Fruit fly (Drosophila melanogaster) whole organism, embryonic: ENCODE data around the gene CG15446.
A peak's percentile ranks its signal among the peaks of the same experiment; 100 is the strongest.

ENCODE experiments used
- Ada2b ChIP-seq: fragments of 200-800 bp; sonication (Bioruptor generic); IDR thresholded peaks from 2 replicates; pipeline ENCODE4 v1.3.6; 2022; ENCODE audit warnings: missing biosample characterization, missing genetic modification characterization
- Atf-2 ChIP-seq: fragments of 200-800 bp; sonication (Bioruptor generic); optimal IDR thresholded peaks from 2 replicates; lab custom pipeline; 2016; ENCODE audit warnings: missing biosample characterization, missing genetic modification characterization
- Atf6 ChIP-seq: fragments of 200-800 bp; sonication (Bioruptor generic); IDR thresholded peaks from 2 replicates; pipeline ENCODE4 v1.3.6; 2022; ENCODE audit warnings: missing biosample characterization, missing genetic modification characterization
- C15 ChIP-seq: fragments of 200-800 bp; sonication (Bioruptor generic); IDR thresholded peaks from 3 replicates; pipeline ENCODE4 v1.3.6; 2022; ENCODE audit warnings: missing biosample characterization, missing genetic modification characterization
- CG11696 ChIP-seq: fragments of 200-800 bp; sonication (Bioruptor generic); IDR thresholded peaks from 2 replicates; pipeline ENCODE4 v1.3.6; 2022; ENCODE audit warnings: missing biosample characterization, missing genetic modification characterization
- CG12104 ChIP-seq: fragments of 200-800 bp; sonication (Bioruptor generic); optimal IDR thresholded peaks from 3 replicates; lab custom pipeline; 2016; ENCODE audit warnings: missing biosample characterization, missing genetic modification characterization
- CG12236 ChIP-seq: fragments of 200-800 bp; sonication (Bioruptor generic); optimal IDR thresholded peaks from 2 replicates; lab custom pipeline; 2016; ENCODE audit warnings: missing biosample characterization, missing genetic modification characterization
- CG12391 ChIP-seq: fragments of 200-800 bp; sonication (Bioruptor generic); optimal IDR thresholded peaks from 3 replicates; lab custom pipeline; 2018; ENCODE audit warnings: missing biosample characterization, mild to moderate bottlenecking, missing genetic modification characterization, moderate library complexity
- CG12659 ChIP-seq: fragments of 200-800 bp; sonication (Bioruptor generic); optimal IDR thresholded peaks from 3 replicates; lab custom pipeline; 2017; ENCODE audit warnings: mild to moderate bottlenecking, missing biosample characterization, missing genetic modification reagents, missing genetic modification characterization
- CG12942 ChIP-seq: fragments of 200-800 bp; sonication (Bioruptor generic); optimal IDR thresholded peaks from 3 replicates; lab custom pipeline; 2016; ENCODE audit warnings: missing biosample characterization, missing genetic modification characterization
- CG13775 ChIP-seq: fragments of 200-800 bp; sonication (Bioruptor generic); optimal IDR thresholded peaks from 3 replicates; lab custom pipeline; 2017; ENCODE audit warnings: missing biosample characterization, mild to moderate bottlenecking, missing genetic modification characterization
- CG1647 ChIP-seq: fragments of 200-800 bp; sonication (Bioruptor generic); optimal IDR thresholded peaks from 3 replicates; lab custom pipeline; 2016; ENCODE audit warnings: missing biosample characterization, missing genetic modification characterization
- CG16815 ChIP-seq: fragments of 200-800 bp; sonication (Bioruptor generic); optimal IDR thresholded peaks from 3 replicates; lab custom pipeline; 2017; ENCODE audit warnings: missing biosample characterization, mild to moderate bottlenecking, missing genetic modification characterization
- CG17361 ChIP-seq: fragments of 200-800 bp; sonication (Bioruptor generic); IDR thresholded peaks from 3 replicates; pipeline ENCODE4 v1.3.6; 2022; ENCODE audit warnings: missing biosample characterization, missing genetic modification characterization
- CG17568 ChIP-seq: fragments of 200-800 bp; sonication (Bioruptor generic); optimal IDR thresholded peaks from 2 replicates; lab custom pipeline; 2018; ENCODE audit warnings: missing biosample characterization, mild to moderate bottlenecking, missing genetic modification characterization, moderate library complexity
- CG18619 ChIP-seq: fragments of 200-800 bp; sonication (Bioruptor generic); optimal IDR thresholded peaks from 3 replicates; lab custom pipeline; 2017; ENCODE audit warnings: missing biosample characterization, mild to moderate bottlenecking, missing genetic modification characterization
- CG2875 ChIP-seq: fragments of 200-800 bp; sonication (Bioruptor generic); optimal IDR thresholded peaks from 2 replicates; lab custom pipeline; 2017; ENCODE audit warnings: missing biosample characterization, mild to moderate bottlenecking, missing genetic modification characterization, missing genetic modification reagents
- CG3163 ChIP-seq: fragments of 200-800 bp; sonication (Bioruptor generic); optimal IDR thresholded peaks from 3 replicates; lab custom pipeline; 2016; ENCODE audit warnings: missing biosample characterization, missing genetic modification characterization
- CG6654 ChIP-seq: fragments of 200-800 bp; sonication (Bioruptor generic); optimal IDR thresholded peaks from 2 replicates; lab custom pipeline; 2017; ENCODE audit warnings: missing biosample characterization, mild to moderate bottlenecking, missing genetic modification characterization
- CG6791 ChIP-seq: fragments of 200-800 bp; sonication (Bioruptor generic); IDR thresholded peaks from 3 replicates; pipeline ENCODE4 v1.3.6; 2022; ENCODE audit warnings: missing biosample characterization, missing genetic modification characterization; ENCODE audit not compliant: partially characterized antibody
- CG7839 ChIP-seq: fragments of 200-800 bp; sonication (Bioruptor generic); optimal IDR thresholded peaks from 3 replicates; lab custom pipeline; 2018; ENCODE audit warnings: missing biosample characterization, mild to moderate bottlenecking, missing genetic modification characterization, moderate library complexity
- CG8388 ChIP-seq: fragments of 200-800 bp; sonication (Bioruptor generic); optimal IDR thresholded peaks from 2 replicates; lab custom pipeline; 2019; ENCODE audit warnings: missing biosample characterization, mild to moderate bottlenecking, missing genetic modification characterization, moderate library complexity
- CHES-1-like ChIP-seq: fragments of 200-800 bp; sonication (Bioruptor generic); optimal IDR thresholded peaks from 2 replicates; lab custom pipeline; 2016; ENCODE audit warnings: missing biosample characterization, missing genetic modification characterization
- Camta ChIP-seq: fragments of 200-800 bp; sonication (Bioruptor generic); optimal IDR thresholded peaks from 2 replicates; lab custom pipeline; 2016; ENCODE audit warnings: missing biosample characterization, missing genetic modification characterization
- CrebB ChIP-seq: fragments of 200-800 bp; sonication (Bioruptor generic); optimal IDR thresholded peaks from 3 replicates; lab custom pipeline; 2018; ENCODE audit warnings: missing biosample characterization, mild to moderate bottlenecking, missing genetic modification characterization
- D19A ChIP-seq: fragments of 200-800 bp; optimal IDR thresholded peaks from 3 replicates; lab custom pipeline; 2019; ENCODE audit warnings: missing biosample characterization, mild to moderate bottlenecking, missing genetic modification characterization, moderate library complexity
- GATAe ChIP-seq: fragments of 200-800 bp; sonication (Bioruptor generic); conservative IDR thresholded peaks from 2 replicates; pipeline ENCODE4 v1.3.6; 2022; ENCODE audit warnings: missing biosample characterization, missing genetic modification characterization
- HHEX ChIP-seq: fragments of 200-800 bp; sonication (Bioruptor generic); optimal IDR thresholded peaks from 3 replicates; lab custom pipeline; 2017; ENCODE audit warnings: missing biosample characterization, mild to moderate bottlenecking, missing genetic modification characterization, missing genetic modification reagents
- HLHmδ ChIP-seq: fragments of 200-800 bp; sonication (Bioruptor generic); optimal IDR thresholded peaks from 2 replicates; lab custom pipeline; 2018; ENCODE audit warnings: missing biosample characterization, mild to moderate bottlenecking, missing genetic modification characterization, moderate library complexity
- Kr ChIP-seq: fragments of 200-800 bp; sonication (Bioruptor generic); optimal IDR thresholded peaks from 2 replicates; lab custom pipeline; 2017; ENCODE audit warnings: missing biosample characterization, mild to moderate bottlenecking, missing genetic modification characterization
- Lhr ChIP-seq: fragments of 200-800 bp; sonication (Bioruptor generic); optimal IDR thresholded peaks from 3 replicates; lab custom pipeline; 2017; ENCODE audit warnings: mild to moderate bottlenecking, missing biosample characterization, missing genetic modification reagents, missing genetic modification characterization
- MBD-R2 ChIP-seq: fragments of 200-800 bp; sonication (Bioruptor generic); IDR thresholded peaks from 2 replicates; pipeline ENCODE4 v1.3.6; 2022; ENCODE audit warnings: missing biosample characterization, missing genetic modification characterization
- Myb ChIP-seq: fragments of 200-800 bp; sonication (Bioruptor generic); optimal IDR thresholded peaks from 2 replicates; lab custom pipeline; 2016; ENCODE audit warnings: missing biosample characterization, missing genetic modification characterization
- Nf-YC ChIP-seq: fragments of 200-800 bp; optimal IDR thresholded peaks from 3 replicates; lab custom pipeline; 2019; ENCODE audit warnings: missing biosample characterization, mild to moderate bottlenecking, missing genetic modification characterization, moderate library complexity
- Optix ChIP-seq: fragments of 200-800 bp; sonication (Bioruptor generic); IDR thresholded peaks from 3 replicates; pipeline ENCODE4 v1.3.6; 2022; ENCODE audit warnings: missing biosample characterization, missing genetic modification characterization
- Six4 ChIP-seq: fragments of 200-800 bp; sonication (Bioruptor generic); optimal IDR thresholded peaks from 2 replicates; lab custom pipeline; 2016; ENCODE audit warnings: missing biosample characterization, missing genetic modification characterization
- Sox102F ChIP-seq: fragments of 200-800 bp; sonication (Bioruptor generic); optimal IDR thresholded peaks from 2 replicates; lab custom pipeline; 2018; ENCODE audit warnings: missing biosample characterization, mild to moderate bottlenecking, missing genetic modification characterization, moderate library complexity
- Xbp1 ChIP-seq: fragments of 200-800 bp; sonication (Bioruptor generic); optimal IDR thresholded peaks from 3 replicates; lab custom pipeline; 2016; ENCODE audit warnings: missing biosample characterization, mild to moderate bottlenecking, missing genetic modification characterization
- caup ChIP-seq: fragments of 200-800 bp; sonication (Bioruptor generic); optimal IDR thresholded peaks from 3 replicates; lab custom pipeline; 2017; ENCODE audit warnings: missing biosample characterization, mild to moderate bottlenecking, missing genetic modification characterization, moderate library complexity; ENCODE audit not compliant: severe bottlenecking
- dmrt11E ChIP-seq: fragments of 200-800 bp; sonication (Bioruptor generic); optimal IDR thresholded peaks from 3 replicates; lab custom pipeline; 2018; ENCODE audit warnings: missing biosample characterization, mild to moderate bottlenecking, missing genetic modification characterization, moderate library complexity
- dysf ChIP-seq: fragments of 200-800 bp; sonication (Bioruptor generic); IDR thresholded peaks from 3 replicates; pipeline ENCODE4 v1.3.6; 2022; ENCODE audit warnings: missing biosample characterization, missing genetic modification characterization
- gsb ChIP-seq: fragments of 200-800 bp; sonication (Bioruptor generic); IDR thresholded peaks from 2 replicates; pipeline ENCODE4 v1.3.6; 2022; ENCODE audit warnings: missing biosample characterization, missing genetic modification characterization
- h ChIP-seq: fragments of >200 bp; optimal IDR thresholded peaks from 2 replicates; lab custom pipeline; 2017
- insv ChIP-seq, 2 experiments: fragments of 200-800 bp; sonication (Bioruptor generic); optimal IDR thresholded peaks; 3 replicates each; lab custom pipeline; 2016 to 2018; ENCODE audit warnings: missing biosample characterization in 2 of 2, missing genetic modification characterization in 2 of 2
- lab ChIP-seq: fragments of 200-800 bp; sonication (Bioruptor generic); optimal IDR thresholded peaks from 3 replicates; lab custom pipeline; 2017; ENCODE audit warnings: missing biosample characterization, missing genetic modification characterization, mild to moderate bottlenecking, moderate library complexity, missing genetic modification reagents
- nau ChIP-seq: fragments of 200-800 bp; sonication (Bioruptor generic); optimal IDR thresholded peaks from 3 replicates; lab custom pipeline; 2017; ENCODE audit warnings: missing biosample characterization, mild to moderate bottlenecking, missing genetic modification characterization, missing genetic modification reagents
- org-1 ChIP-seq: fragments of 200-800 bp; sonication (Bioruptor generic); optimal IDR thresholded peaks from 2 replicates; lab custom pipeline; 2017; ENCODE audit warnings: missing biosample characterization, missing genetic modification characterization
- salm ChIP-seq: fragments of 200-800 bp; sonication (Bioruptor generic); optimal IDR thresholded peaks from 2 replicates; lab custom pipeline; 2018; ENCODE audit warnings: missing biosample characterization, mild to moderate bottlenecking, missing genetic modification characterization
- slp2 ChIP-seq: fragments of 200-800 bp; sonication (Bioruptor generic); optimal IDR thresholded peaks from 2 replicates; lab custom pipeline; 2016; ENCODE audit warnings: missing biosample characterization, missing genetic modification characterization
- zen ChIP-seq: fragments of 200-800 bp; sonication (Bioruptor generic); optimal IDR thresholded peaks from 3 replicates; lab custom pipeline; 2018; ENCODE audit warnings: missing biosample characterization, mild to moderate bottlenecking, missing genetic modification characterization, moderate library complexity

Gene CG15446

DNA sequence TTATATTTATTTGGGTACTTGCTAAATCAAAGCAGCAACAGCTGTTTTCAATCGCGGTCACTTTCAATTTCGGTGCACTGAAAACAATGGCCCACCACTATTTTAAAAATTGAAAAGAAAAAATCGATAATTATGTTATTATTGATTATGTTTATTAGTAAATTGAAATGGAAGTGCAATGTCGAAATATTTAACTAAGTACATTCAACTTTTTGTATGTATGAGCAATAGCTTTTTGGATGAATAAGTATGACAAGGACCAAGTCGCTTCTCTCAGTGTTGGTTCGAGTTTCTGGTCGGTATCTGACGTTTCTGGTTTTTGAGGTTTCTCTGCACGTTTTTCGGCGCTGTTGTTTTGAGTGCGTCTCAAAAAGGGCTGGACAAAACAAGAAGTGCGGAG is 22.2 kb upstream of the CG15446 start (continued):
- no peak for TF ChIP-seq GATAe
- TF ChIP-seq Nf-YC, result no peak
- peak; percentile 73 for TF ChIP-seq Xbp1 (GFP tag; lab: Kevin White, UChicago)
- TF ChIP-seq CG18619 (GFP tag; lab: Kevin White, UChicago), result peak; percentile 56
- no peak for TF ChIP-seq CG3163 (GFP tag; lab: Kevin White, UChicago)
- TF ChIP-seq Myb (GFP tag; lab: Kevin White, UChicago), result no peak
- TF ChIP-seq CG2875 (GFP tag; lab: Kevin White, UChicago), result peak; percentile 40
- TF ChIP-seq Atf-2, result peak; percentile 7
- peak; percentile 14 for TF ChIP-seq CG12236 (GFP tag; lab: Kevin White, UChicago)
- TF ChIP-seq nau (GFP tag; lab: Kevin White, UChicago), result peak; percentile 15
- peak; percentile 78 for TF ChIP-seq CG8388
- TF ChIP-seq Kr (GFP tag; lab: Kevin White, UChicago), result no peak
- TF ChIP-seq gsb (GFP tag; lab: Robert Waterston, UW), result 0 out of 2 replicates have a peak, but pooled peaks have one; percentile 34
- TF ChIP-seq CG12659 (GFP tag; lab: Kevin White, UChicago), result peak; percentile 53
- peak; percentile 34 for TF ChIP-seq CG12104 (GFP tag; lab: Kevin White, UChicago)
- peak; percentile 53 for TF ChIP-seq Six4 (GFP tag; lab: Kevin White, UChicago)
- TF ChIP-seq CHES-1-like (GFP tag; lab: Kevin White, UChicago), result no peak
- TF ChIP-seq HHEX (GFP tag; lab: Kevin White, UChicago), result peak; percentile 54
- TF ChIP-seq dysf (GFP tag; lab: Robert Waterston, UW), result peak; percentile 77
- peak; percentile 37 for TF ChIP-seq org-1
- peak; percentile 44 for TF ChIP-seq caup (GFP tag; lab: Kevin White, UChicago)
- TF ChIP-seq Optix (GFP tag; lab: Robert Waterston, UW), result no peak
- no peak for TF ChIP-seq CrebB (tag; lab: Kevin White, UChicago)
- 0 out of 3 replicates have a peak, but pooled peaks have one; percentile 58 for TF ChIP-seq C15 (GFP tag; lab: Robert Waterston, UW)
- peak; percentile 28 for TF ChIP-seq CG1647 (GFP tag; lab: Kevin White, UChicago)
- no peak for TF ChIP-seq HLHmδ (GFP tag; lab: Kevin White, UChicago)
- TF ChIP-seq zen (tag; lab: Kevin White, UChicago), result peak; percentile 54
- TF ChIP-seq Lhr (GFP tag; lab: Kevin White, UChicago), result peak; percentile 14
- peak; percentile 12 for TF ChIP-seq CG17568 (GFP tag; lab: Kevin White, UChicago)
- TF ChIP-seq dmrt11E (tag; lab: Kevin White, UChicago), result peak; percentile 69
- TF ChIP-seq Ada2b (GFP tag; lab: Robert Waterston, UW), result peak; percentile 57
- TF ChIP-seq Camta (GFP tag; lab: Kevin White, UChicago), result peak; percentile 50
- no peak for TF ChIP-seq CG6791 (GFP tag; lab: Robert Waterston, UW)
- peak; percentile 49 for TF ChIP-seq CG12942 (GFP tag; lab: Kevin White, UChicago)
- TF ChIP-seq CG17361 (GFP tag; lab: Robert Waterston, UW), result peak; percentile 83; the same call in 2 of the 3 replicates
- no peak for TF ChIP-seq h (lab: Kevin White, UChicago)
- TF ChIP-seq CG13775, result peak; percentile 47
- peak; percentile 55 for TF ChIP-seq D19A (tag; lab: Kevin White, UChicago)
- peak; percentile 84 for TF ChIP-seq CG7839 (tag; lab: Kevin White, UChicago)
- peak; percentile 73; the same call in 1 of the 2 replicates for TF ChIP-seq Atf6 (GFP tag; lab: Robert Waterston, UW)
- peak; percentile 23 for TF ChIP-seq slp2 (GFP tag; lab: Kevin White, UChicago)
- TF ChIP-seq lab, result peak; percentile 68
- TF ChIP-seq CG12391 (tag; lab: Kevin White, UChicago), result peak; percentile 83
- TF ChIP-seq CG16815 (GFP tag; lab: Kevin White, UChicago), result peak; percentile 40
- TF ChIP-seq Sox102F, result peak; percentile 86
- peak; percentile 14 for TF ChIP-seq CG6654
- no peak for TF ChIP-seq insv (GFP tag; optimal IDR thresholded peaks at IDR 0.05; lab: Kevin White, UChicago)
- 0 out of 2 replicates have a peak, but pooled peaks have one; percentile 27 for TF ChIP-seq CG11696 (GFP tag; lab: Robert Waterston, UW)
- no peak; the same call in 1 of the 2 replicates for TF ChIP-seq MBD-R2
- no peak for TF ChIP-seq salm (tag; lab: Kevin White, UChicago)
